Worm (Caenorhabditis elegans): ENCODE measurements around the gene F28C6.8.
A peak's percentile ranks its signal among the peaks of the same experiment; 100 is the strongest.

The F28C6.8 gene

DNA sequence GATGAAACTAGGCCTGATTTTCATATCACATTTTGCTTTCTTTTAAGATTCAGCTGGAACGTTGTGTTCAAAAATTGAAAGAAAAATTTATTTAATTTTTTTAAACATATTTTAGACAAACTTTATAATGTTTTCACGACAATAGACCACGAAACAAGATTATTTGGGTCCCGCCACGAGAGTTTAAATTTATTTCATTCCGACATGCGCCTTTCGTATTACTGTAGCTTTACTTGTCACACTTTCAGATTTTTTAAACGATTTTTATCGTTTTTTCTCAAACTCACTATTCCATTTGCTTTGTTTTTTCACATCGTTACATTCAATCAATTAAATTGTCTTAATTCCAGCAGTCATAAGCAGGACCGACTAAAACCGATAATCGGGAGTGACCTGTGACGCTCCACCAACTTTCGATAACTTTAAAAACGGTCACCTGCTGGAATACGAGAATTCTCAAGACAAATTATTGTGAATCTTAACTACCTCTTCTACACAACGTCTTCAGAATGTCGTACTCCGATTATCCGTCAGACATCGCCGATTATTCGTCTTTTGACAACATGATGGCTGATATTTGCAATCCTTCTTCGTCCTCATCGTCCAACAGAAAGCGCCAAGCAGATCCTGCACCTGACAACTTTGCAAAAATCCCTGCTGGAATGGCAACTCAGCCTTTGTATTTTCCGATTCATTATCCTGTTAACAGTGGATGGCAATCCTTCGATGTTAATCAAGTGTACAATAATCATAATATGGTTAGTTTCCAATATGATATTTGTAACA lies 12.6 kb upstream of the F28C6.8 start, which contains the start of gene aptf-3:
TSS of gene aptf-3 (plus strand) at position 351 of the 786 bp plus-strand sequence.
- TF ChIP-seq ceh-88 (GFP tag; IDR thresholded peaks at IDR 0.05): no peak

DNA sequence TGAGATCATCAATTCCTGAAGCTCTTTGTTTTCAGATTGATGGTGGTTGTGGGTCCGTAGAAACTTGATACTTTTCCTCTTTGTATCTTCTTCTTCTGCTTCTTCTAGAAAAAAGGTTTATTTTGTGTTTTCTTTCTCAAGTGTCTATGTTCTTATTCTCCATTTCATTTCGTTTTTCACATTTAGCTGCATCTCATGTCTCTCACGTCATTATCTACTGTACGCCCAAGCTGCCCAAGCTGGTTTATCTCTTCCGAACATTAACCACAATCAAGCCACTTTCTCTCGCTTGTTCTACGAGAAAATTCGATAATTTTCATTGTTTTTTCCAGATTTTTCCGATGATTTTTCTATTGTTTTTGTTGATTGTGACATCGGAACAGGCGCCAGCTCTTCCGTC lies 7.4 kb upstream of the F28C6.8 start, which contains the start of gene F28C6.5:
TSS of gene F28C6.5 (plus strand) at position 301 of the 400 bp plus-strand sequence.
- TF ChIP-seq blmp-1 (tag; optimal IDR thresholded peaks at IDR 0.05) (peak; percentile 26), nhr-85 (tag) (no peak)

- TF ChIP-seq egl-13 (tag; optimal IDR thresholded peaks at IDR 0.05): no peak
- TF ChIP-seq ets-5 (GFP tag; IDR thresholded peaks at IDR 0.05): no peak
These were observed 6.5 kb upstream of the F28C6.8 start, which contains the start of gene pigg-1 for ce11 chrII:8600165-8600564. Gene pigg-1 (minus strand): TSS chrII:8600265.

DNA sequence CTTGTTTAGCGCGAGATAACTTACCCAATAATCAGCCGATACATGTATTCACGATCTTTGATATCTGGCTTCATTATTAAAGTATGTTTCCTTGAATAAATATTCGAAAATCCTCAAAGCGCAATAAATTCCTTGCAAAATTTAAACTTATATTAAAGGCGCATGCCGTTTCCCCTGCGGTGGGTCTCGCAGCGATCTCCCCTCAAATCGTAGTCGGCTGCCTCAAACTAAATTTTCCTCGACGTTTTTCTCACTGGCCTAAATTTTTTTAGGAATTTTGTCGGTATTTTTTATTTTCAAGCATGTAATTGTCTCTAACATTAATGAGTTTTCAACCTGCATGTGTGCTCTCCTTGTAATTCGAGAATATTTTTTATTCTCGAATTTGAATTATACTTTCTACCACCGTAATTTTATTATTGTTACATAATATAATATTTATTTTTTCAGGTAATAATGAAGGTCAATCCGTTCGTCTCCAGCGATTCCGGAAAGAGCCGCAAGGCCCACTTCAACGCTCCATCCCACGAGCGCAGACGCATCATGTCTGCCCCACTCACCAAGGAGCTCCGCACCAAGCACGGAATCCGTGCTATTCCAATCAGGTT lies 4.2 kb upstream of the F28C6.8 start, which contains the start of the genes cpf-1 and rpl-26:
TSS of gene cpf-1 (minus strand) at position 104 of the 608 bp plus-strand sequence.
TSS of gene rpl-26 (plus strand) at position 449 of the 608 bp plus-strand sequence.
- TF ChIP-seq unc-98 (GFP tag; IDR thresholded peaks at IDR 0.05) (no peak), xbp-1 (tag; optimal IDR thresholded peaks at IDR 0.05) (peak; percentile 48), jun-1 (tag; optimal IDR thresholded peaks at IDR 0.05) (peak; percentile 37), elt-3 (tag; optimal IDR thresholded peaks at IDR 0.05) (peak in 1 of 6 experiments; percentile 84), nhr-76 (tag; optimal IDR thresholded peaks at IDR 0.05) (no peak), tbx-2 (tag; optimal IDR thresholded peaks at IDR 0.05) (no peak), dsc-1 (tag; optimal IDR thresholded peaks at IDR 0.05) (no peak), pag-3 (tag; optimal IDR thresholded peaks at IDR 0.05; ENCODE audit: borderline replicate concordance, insufficient read depth) (no peak), lsy-2 (tag; optimal IDR thresholded peaks at IDR 0.05) (peak; percentile 70 to 93), dpl-1 (GFP tag; optimal IDR thresholded peaks at IDR 0.05) (peak; percentile 65 to 78 (median 67)), grh-1 (GFP tag; IDR thresholded peaks at IDR 0.05) (no peak), sup-37 (GFP tag; optimal IDR thresholded peaks at IDR 0.05) (no peak), fkh-4 (tag; optimal IDR thresholded peaks at IDR 0.05; ENCODE audit: borderline replicate concordance) (no peak), aha-1 (tag; optimal IDR thresholded peaks at IDR 0.05) (no peak), nhr-12 (tag; optimal IDR thresholded peaks at IDR 0.05) (no peak), vab-15 (tag; optimal IDR thresholded peaks at IDR 0.05) (no peak), fkh-8 (tag; optimal IDR thresholded peaks at IDR 0.05) (peak; percentile 32), nhr-11 (tag; optimal IDR thresholded peaks at IDR 0.05) (no peak), nhr-28 (tag; optimal IDR thresholded peaks at IDR 0.05) (no peak), Y116A8C.19 (tag; optimal IDR thresholded peaks at IDR 0.05; ENCODE audit: borderline replicate concordance) (no peak), mab-9 (GFP tag; IDR thresholded peaks at IDR 0.05) (no peak), nhr-71 (tag; optimal IDR thresholded peaks at IDR 0.05) (peak; percentile 70), hlh-17 (GFP tag; optimal IDR thresholded peaks at IDR 0.05; ENCODE audit: borderline replicate concordance) (no peak), snpc-4 (tag; optimal IDR thresholded peaks at IDR 0.05) (peak; percentile 4), unc-86 (tag; optimal IDR thresholded peaks at IDR 0.05) (peak; percentile 26), mef-2 (tag; optimal IDR thresholded peaks at IDR 0.05) (no peak), ets-5 (GFP tag; IDR thresholded peaks at IDR 0.05) (no peak), pax-3 (tag; optimal IDR thresholded peaks at IDR 0.05) (no peak), lin-14 (GFP tag; optimal IDR thresholded peaks at IDR 0.05) (no peak), nhr-237 (tag; optimal IDR thresholded peaks at IDR 0.05) (no peak), hlh-4 (tag; optimal IDR thresholded peaks at IDR 0.05) (no peak), unc-130 (tag; optimal IDR thresholded peaks at IDR 0.05) (peak; percentile 56), F16B12.6 (tag; optimal IDR thresholded peaks at IDR 0.05) (peak; percentile 73), zip-4 (GFP tag; optimal IDR thresholded peaks at IDR 0.05) (no peak), tlp-1 (tag; optimal IDR thresholded peaks at IDR 0.05) (no peak), mdl-1 (tag; optimal IDR thresholded peaks at IDR 0.05) (peak in 1 of 2 experiments; percentile 39), lir-3 (tag; optimal IDR thresholded peaks at IDR 0.05; ENCODE audit: poor library complexity) (no peak), fos-1 (tag; optimal IDR thresholded peaks at IDR 0.05) (peak; percentile 25), ztf-11 (tag; optimal IDR thresholded peaks at IDR 0.05) (no peak)

All from whole organism, L1 larva.